Worm (Caenorhabditis elegans): ENCODE data around the gene pho-4.

The pho-4 gene

DNA sequence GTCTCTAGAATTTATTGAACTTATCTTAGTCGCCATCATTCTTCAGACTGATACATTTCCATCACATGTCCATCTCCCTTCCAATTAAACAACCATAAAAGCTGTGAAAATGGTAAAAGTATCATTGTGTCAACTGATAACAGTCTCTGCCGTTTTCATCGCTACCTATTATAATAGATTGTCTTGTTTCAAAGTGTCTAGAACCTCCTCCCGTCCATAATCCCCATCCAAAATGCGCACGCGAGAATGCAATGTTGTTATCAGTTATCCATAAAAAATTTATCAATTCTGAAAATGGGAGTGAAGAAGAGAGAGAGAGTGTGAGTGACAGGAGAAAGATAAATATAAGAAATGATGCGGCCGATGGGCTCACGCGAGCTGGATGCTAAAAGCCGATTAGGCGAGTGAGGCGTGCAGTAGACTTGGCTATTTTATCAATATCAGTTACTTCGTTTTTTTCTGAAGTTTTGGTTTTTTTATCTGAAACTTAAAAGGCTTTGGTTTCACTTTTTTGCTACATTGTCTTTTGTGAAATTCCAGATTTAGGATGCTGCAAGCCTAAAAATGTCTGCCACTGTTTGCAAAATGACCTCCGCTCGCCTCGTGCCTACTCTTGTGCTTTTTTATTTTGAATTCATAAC lies 36.2 kb downstream of the pho-4 start:
- TF ChIP-seq nhr-41 (GFP tag; IDR thresholded peaks at IDR 0.05) (no peak), hmg-1.1 (GFP tag; IDR thresholded peaks at IDR 0.05) (0 out of 2 replicates have a peak, but pooled peaks have one; percentile 25), nhr-77 (tag; optimal IDR thresholded peaks at IDR 0.05) (peak; percentile 50), egl-27 (tag; optimal IDR thresholded peaks at IDR 0.05) (no peak), php-3 (GFP tag; IDR thresholded peaks at IDR 0.05) (peak; percentile 99), nhr-10 (tag; optimal IDR thresholded peaks at IDR 0.05) (peak; percentile 50), madf-5 (GFP tag; IDR thresholded peaks at IDR 0.05) (no peak), lin-39 (tag; optimal IDR thresholded peaks at IDR 0.05) (no peak), mes-2 (tag; optimal IDR thresholded peaks at IDR 0.05; ENCODE audit: poor library complexity, severe bottlenecking) (peak; percentile 45), T26A8.4 (GFP tag; IDR thresholded peaks at IDR 0.05) (peak; percentile 43; the same call in 1 of the 2 replicates), lsy-2 (tag; optimal IDR thresholded peaks at IDR 0.05) (peak in 1 of 2 experiments; percentile 25), lin-1 (GFP tag; IDR thresholded peaks at IDR 0.05) (peak; percentile 76), dmd-6 (GFP tag; IDR thresholded peaks at IDR 0.05) (peak; percentile 95), mep-1 (tag; optimal IDR thresholded peaks at IDR 0.05) (peak; percentile 36), tag-97 (GFP tag; IDR thresholded peaks at IDR 0.05) (no peak), ceh-20 (GFP tag; IDR thresholded peaks at IDR 0.05) (peak; percentile 63), gei-8 (GFP tag; optimal IDR thresholded peaks at IDR 0.05) (peak; percentile 21), tra-1 (GFP tag; IDR thresholded peaks at IDR 0.05) (peak; percentile 98), cey-2 (tag; optimal IDR thresholded peaks at IDR 0.05; ENCODE audit: borderline replicate concordance, insufficient read depth) (peak; percentile 51), mdt-29 (GFP tag; IDR thresholded peaks at IDR 0.05) (0 out of 2 replicates have a peak, but pooled peaks have one; percentile 30), spr-1 (tag; optimal IDR thresholded peaks at IDR 0.05) (peak; percentile 3), daf-16 (GFP tag; optimal IDR thresholded peaks at IDR 0.05) (peak in 1 of 2 experiments; percentile 89), daf-16 (tag; optimal IDR thresholded peaks at IDR 0.05) (peak; percentile 83), hlh-30 (tag; optimal IDR thresholded peaks at IDR 0.05; ENCODE audit: insufficient read depth) (peak; percentile 55), ama-1 (optimal IDR thresholded peaks at IDR 0.05) (no peak), saeg-2 (GFP tag; IDR thresholded peaks at IDR 0.05) (peak; percentile 82), nhr-102 (tag; optimal IDR thresholded peaks at IDR 0.05) (peak; percentile 81), nhr-28 (tag; optimal IDR thresholded peaks at IDR 0.05) (peak; percentile 76), ceh-28 (tag; optimal IDR thresholded peaks at IDR 0.05) (no peak), pqm-1 (tag; optimal IDR thresholded peaks at IDR 0.05) (peak; percentile 91), nhr-6 (tag; optimal IDR thresholded peaks at IDR 0.05) (peak; percentile 31), hlh-11 (tag; optimal IDR thresholded peaks at IDR 0.05) (peak; percentile 91), pha-4 (GFP tag; IDR thresholded peaks at IDR 0.05) (peak; percentile 54), pha-4 (tag; optimal IDR thresholded peaks at IDR 0.05) (no peak), aha-1 (tag) (peak; percentile 91), T20F7.1 (GFP tag; optimal IDR thresholded peaks at IDR 0.05) (peak; percentile 63), dve-1 (tag; optimal IDR thresholded peaks at IDR 0.05; ENCODE audit: insufficient read depth) (peak; percentile 97), mxl-3 (GFP tag; optimal IDR thresholded peaks at IDR 0.05) (peak; percentile 21), lin-38 (GFP tag; IDR thresholded peaks at IDR 0.05) (peak; percentile 27; the same call in 1 of the 2 replicates), nhr-48 (tag; optimal IDR thresholded peaks at IDR 0.05) (peak; percentile 84), R02D3.7 (tag; optimal IDR thresholded peaks at IDR 0.05) (no peak)
